Fruit fly (Drosophila melanogaster) whole organism, embryonic: Measurements from ENCODE around the gene Sgs5bis.

Experiments used
- Ada2b ChIP-seq: fragments of 200-800 bp; sonication (Bioruptor generic); IDR thresholded peaks from 2 replicates; pipeline ENCODE4 v1.3.6; 2022; ENCODE audit warnings: missing biosample characterization, missing genetic modification characterization
- CG10147 ChIP-seq: fragments of 200-800 bp; sonication (Bioruptor generic); optimal IDR thresholded peaks from 2 replicates; lab custom pipeline; 2019; ENCODE audit warnings: missing biosample characterization, mild to moderate bottlenecking, missing genetic modification characterization, moderate library complexity
- CG11456 ChIP-seq: fragments of 200-800 bp; sonication (Bioruptor generic); IDR thresholded peaks from 3 replicates; pipeline ENCODE4 v1.3.6; 2022; ENCODE audit warnings: missing biosample characterization, missing genetic modification characterization
- CG11695 ChIP-seq: fragments of 200-800 bp; sonication (Bioruptor generic); IDR thresholded peaks from 3 replicates; pipeline ENCODE4 v1.3.6; 2022; ENCODE audit warnings: missing biosample characterization, missing genetic modification characterization
- CG13424 ChIP-seq: fragments of 200-800 bp; sonication (Bioruptor generic); optimal IDR thresholded peaks from 2 replicates; lab custom pipeline; 2019; ENCODE audit warnings: missing biosample characterization, mild to moderate bottlenecking, missing genetic modification characterization, moderate library complexity
- CG14965 ChIP-seq: fragments of 200-800 bp; sonication (Bioruptor generic); optimal IDR thresholded peaks from 2 replicates; lab custom pipeline; 2016; ENCODE audit warnings: missing biosample characterization, missing genetic modification characterization, borderline replicate concordance
- CG1792 ChIP-seq: fragments of 200-800 bp; sonication (Bioruptor generic); optimal IDR thresholded peaks from 2 replicates; lab custom pipeline; 2016; ENCODE audit warnings: missing biosample characterization, missing genetic modification characterization
- CG2875 ChIP-seq: fragments of 200-800 bp; sonication (Bioruptor generic); optimal IDR thresholded peaks from 2 replicates; lab custom pipeline; 2017; ENCODE audit warnings: missing biosample characterization, mild to moderate bottlenecking, missing genetic modification characterization, missing genetic modification reagents
- CG4360 ChIP-seq: fragments of 200-800 bp; sonication (Bioruptor generic); IDR thresholded peaks from 2 replicates; pipeline ENCODE4 v1.3.6; 2022; ENCODE audit warnings: missing biosample characterization, missing genetic modification characterization
- CG7786 ChIP-seq: fragments of 200-800 bp; sonication (Bioruptor generic); optimal IDR thresholded peaks from 2 replicates; lab custom pipeline; 2016; ENCODE audit warnings: missing biosample characterization, missing genetic modification characterization
- CG8765 ChIP-seq: fragments of 200-800 bp; sonication (Bioruptor generic); IDR thresholded peaks from 2 replicates; pipeline ENCODE4 v1.3.6; 2022; ENCODE audit warnings: missing biosample characterization, missing genetic modification characterization
- CkIIα-i1 ChIP-seq: fragments of 200-800 bp; sonication (Bioruptor generic); IDR thresholded peaks from 2 replicates; pipeline ENCODE4 v1.3.6; 2022; ENCODE audit warnings: missing biosample characterization, missing genetic modification characterization
- Dref ChIP-seq: fragments of 200-800 bp; sonication (Bioruptor generic); IDR thresholded peaks from 2 replicates; pipeline ENCODE4 v1.3.6; 2022; ENCODE audit warnings: missing biosample characterization, missing genetic modification characterization
- Drgx ChIP-seq: fragments of 200-800 bp; sonication (Bioruptor generic); IDR thresholded peaks from 2 replicates; pipeline ENCODE4 v1.3.6; 2022; ENCODE audit warnings: missing biosample characterization, missing genetic modification characterization
- Hr39 ChIP-seq: fragments of >200 bp; optimal IDR thresholded peaks from 2 replicates; lab custom pipeline; 2017
- Lpt ChIP-seq: fragments of >200 bp; optimal IDR thresholded peaks from 2 replicates; lab custom pipeline; 2018; ENCODE audit warnings: missing biosample characterization, missing genetic modification characterization
- Mrtf ChIP-seq: fragments of 200-800 bp; sonication (Bioruptor generic); IDR thresholded peaks from 3 replicates; pipeline ENCODE4 v1.3.6; 2022; ENCODE audit warnings: missing biosample characterization, missing genetic modification characterization
- NC2α ChIP-seq: fragments of 200-800 bp; sonication (Bioruptor generic); optimal IDR thresholded peaks from 2 replicates; lab custom pipeline; 2016; ENCODE audit warnings: missing biosample characterization, missing genetic modification characterization
- Nf-YB ChIP-seq: fragments of 200-800 bp; sonication (Bioruptor generic); optimal IDR thresholded peaks from 3 replicates; lab custom pipeline; 2019; ENCODE audit warnings: missing biosample characterization, mild to moderate bottlenecking, missing genetic modification characterization, moderate library complexity
- Nf-YC ChIP-seq: fragments of 200-800 bp; optimal IDR thresholded peaks from 3 replicates; lab custom pipeline; 2019; ENCODE audit warnings: missing biosample characterization, mild to moderate bottlenecking, missing genetic modification characterization, moderate library complexity
- Vsx1 ChIP-seq: fragments of 200-800 bp; sonication (Bioruptor generic); optimal IDR thresholded peaks from 2 replicates; lab custom pipeline; 2017; ENCODE audit warnings: missing biosample characterization, mild to moderate bottlenecking, missing genetic modification characterization, missing genetic modification reagents
- cg ChIP-seq: fragments of 200-800 bp; sonication (Bioruptor generic); optimal IDR thresholded peaks from 3 replicates; lab custom pipeline; 2019; ENCODE audit warnings: missing biosample characterization, mild to moderate bottlenecking, missing genetic modification characterization, moderate library complexity
- grn ChIP-seq: fragments of 200-800 bp; sonication (Bioruptor generic); optimal IDR thresholded peaks from 3 replicates; lab custom pipeline; 2017; ENCODE audit warnings: missing biosample characterization, missing genetic modification characterization
- hb ChIP-seq: fragments of 200-800 bp; sonication (Bioruptor generic); IDR thresholded peaks from 3 replicates; pipeline ENCODE4 v1.3.6; 2022; ENCODE audit warnings: missing biosample characterization, missing genetic modification characterization; ENCODE audit not compliant: partially characterized antibody
- lmd ChIP-seq: fragments of 200-800 bp; sonication (Bioruptor generic); IDR thresholded peaks from 2 replicates; pipeline ENCODE4 v1.3.6; 2022; ENCODE audit warnings: missing biosample characterization, missing genetic modification characterization
- mld ChIP-seq: fragments of 200-800 bp; sonication (Bioruptor generic); IDR thresholded peaks from 3 replicates; pipeline ENCODE4 v1.3.6; 2022; ENCODE audit warnings: missing biosample characterization, missing genetic modification characterization; ENCODE audit not compliant: partially characterized antibody
- nom ChIP-seq: fragments of 200-800 bp; sonication (Bioruptor generic); optimal IDR thresholded peaks from 2 replicates; lab custom pipeline; 2017; ENCODE audit warnings: missing biosample characterization, missing genetic modification characterization, mild to moderate bottlenecking, moderate library complexity, missing genetic modification reagents
- oc ChIP-seq: fragments of 200-800 bp; sonication (Bioruptor generic); optimal IDR thresholded peaks from 2 replicates; lab custom pipeline; 2018; ENCODE audit warnings: missing biosample characterization, mild to moderate bottlenecking, missing genetic modification characterization, moderate library complexity
- pb ChIP-seq: fragments of 200-800 bp; sonication (Bioruptor generic); optimal IDR thresholded peaks from 3 replicates; lab custom pipeline; 2016; ENCODE audit warnings: missing biosample characterization, missing genetic modification characterization
- pros ChIP-seq: fragments of 200-800 bp; sonication (Bioruptor generic); optimal IDR thresholded peaks from 3 replicates; lab custom pipeline; 2019; ENCODE audit warnings: missing biosample characterization, mild to moderate bottlenecking, missing genetic modification characterization, moderate library complexity
- row ChIP-seq: fragments of 200-800 bp; sonication (Bioruptor generic); IDR thresholded peaks from 3 replicates; pipeline ENCODE4 v1.3.6; 2022; ENCODE audit warnings: missing biosample characterization, missing genetic modification characterization
- tap ChIP-seq: fragments of 200-800 bp; optimal IDR thresholded peaks from 3 replicates; lab custom pipeline; 2019; ENCODE audit warnings: missing biosample characterization, mild to moderate bottlenecking, missing genetic modification characterization, moderate library complexity
- tin ChIP-seq: fragments of 200-800 bp; sonication (Bioruptor generic); optimal IDR thresholded peaks from 3 replicates; lab custom pipeline; 2016; ENCODE audit warnings: missing biosample characterization, missing genetic modification characterization
- vnd ChIP-seq: fragments of 200-800 bp; sonication (Bioruptor generic); IDR thresholded peaks from 3 replicates; pipeline ENCODE4 v1.3.6; 2022; ENCODE audit warnings: missing biosample characterization, missing genetic modification characterization; ENCODE audit not compliant: partially characterized antibody
- z ChIP-seq: fragments of 200-800 bp; sonication (Bioruptor generic); IDR thresholded peaks from 3 replicates; pipeline ENCODE4 v1.3.6; 2022; ENCODE audit warnings: missing biosample characterization, missing genetic modification characterization

Gene Sgs5bis

dm6 chr3R:17591831-17592230 is 2.4 kb upstream of the Sgs5bis start (continued):
- TF ChIP-seq CG14965 (GFP tag; lab: Kevin White, UChicago): no peak
- TF ChIP-seq oc (tag; lab: Kevin White, UChicago): no peak
- no peak for TF ChIP-seq CG7786 (GFP tag; lab: Kevin White, UChicago)
- no peak for TF ChIP-seq CG2875 (GFP tag; lab: Kevin White, UChicago)
- TF ChIP-seq pb (GFP tag; lab: Kevin White, UChicago): no peak
- no peak for TF ChIP-seq CkIIα-i1
- TF ChIP-seq Drgx (GFP tag; lab: Robert Waterston, UW): no peak
- no peak for TF ChIP-seq CG11695 (GFP tag; lab: Robert Waterston, UW)
- no peak for TF ChIP-seq vnd
- TF ChIP-seq Lpt (GFP tag; lab: Kevin White, UChicago): no peak
- no peak for TF ChIP-seq grn (GFP tag; lab: Kevin White, UChicago)
- no peak for TF ChIP-seq nom (GFP tag; lab: Kevin White, UChicago)
- TF ChIP-seq Ada2b (GFP tag; lab: Robert Waterston, UW): no peak
- no peak for TF ChIP-seq cg
- TF ChIP-seq mld (GFP tag; lab: Robert Waterston, UW): no peak

- TF ChIP-seq pros (GFP tag; lab: Kevin White, UChicago) (peak; percentile 67), CG13424 (tag; lab: Kevin White, UChicago) (no peak), CG4360 (GFP tag; lab: Robert Waterston, UW) (peak; percentile 63; the same call in 1 of the 2 replicates), tap (tag; lab: Kevin White, UChicago) (peak; percentile 14)
Observed at dm6 chr3R:17593470-17593869, 716 bp upstream of the Sgs5bis start.

dm6 chr3R:17595084-17595483 is 898 bp downstream of the Sgs5bis start, which contains the start of gene Sgs5:
TSS of gene Sgs5 (plus strand) at chr3R:17595362.
- TF ChIP-seq row (GFP tag; lab: Robert Waterston, UW) (no peak), CG10147 (no peak)

dm6 chr3R:17596236-17596635 is 2.0 kb downstream of the Sgs5bis start, which contains the start of gene CG7606:
TSS of gene CG7606 (plus strand) at chr3R:17596536.
- TF ChIP-seq NC2α (GFP tag; lab: Kevin White, UChicago): no peak
- no peak for TF ChIP-seq grn (GFP tag; lab: Kevin White, UChicago)
- TF ChIP-seq Mrtf (GFP tag; lab: Robert Waterston, UW): no peak
- TF ChIP-seq CG11456: no peak
- no peak for TF ChIP-seq CG8765 (GFP tag; lab: Robert Waterston, UW)
- no peak for TF ChIP-seq Dref (GFP tag; lab: Robert Waterston, UW)
- TF ChIP-seq tin: no peak
- no peak for TF ChIP-seq CG1792 (GFP tag; lab: Kevin White, UChicago)
- TF ChIP-seq Vsx1 (GFP tag; lab: Kevin White, UChicago): no peak

dm6 chr3R:17599695-17600094 is 5.5 kb downstream of the Sgs5bis start:
- TF ChIP-seq z (GFP tag; lab: Robert Waterston, UW) (0 out of 3 replicates have a peak, but pooled peaks have one; percentile 27), Hr39 (no peak), lmd (peak; percentile 6; the same call in 1 of the 2 replicates), Nf-YB (GFP tag; lab: Kevin White, UChicago) (peak; percentile 83), hb (GFP tag; lab: Robert Waterston, UW) (0 out of 3 replicates have a peak, but pooled peaks have one; percentile 40), Nf-YC (peak; percentile 79)
